Fruit fly (Drosophila melanogaster) whole organism: Measurements from ENCODE around the gene r-cup.

Experiments
- CG8478 ChIP-seq: fragments of >200 bp; optimal IDR thresholded peaks from 2 replicates; lab custom pipeline; 2018; ENCODE audit warnings: inconsistent platforms
- Dll ChIP-seq: fragments of >200 bp; optimal IDR thresholded peaks from 2 replicates; lab custom pipeline; 2017
- EcR ChIP-seq, 2 experiments: fragments of >200 bp; optimal IDR thresholded peaks; 2 replicates each; lab custom pipeline; 2017; ENCODE audit warnings: missing biosample characterization in 2 of 2, missing genetic modification characterization in 2 of 2, missing genetic modification reagents in 2 of 2
- pan ChIP-seq: fragments of >200 bp; optimal IDR thresholded peaks from 2 replicates; lab custom pipeline; 2017

dm6 chrX:21067474-21067873 is 41.8 kb upstream of the r-cup start, which contains the start of gene CG32512:
- TF ChIP-seq pan, result no peak
- TF ChIP-seq EcR (GFP tag; optimal IDR thresholded peaks at IDR 0.05; lab: Kevin White, UChicago), result no peak
- TF ChIP-seq Dll (lab: Kevin White, UChicago), result no peak
- TF ChIP-seq CG8478 (lab: Kevin White, UChicago), result no peak
